Worm (Caenorhabditis elegans) whole organism, L3 larva: Measurements from ENCODE around the gene ttr-39.
A peak's percentile ranks its signal among the peaks of the same experiment; 100 is the strongest.

Experiments
- R02D3.7 ChIP-seq: fragments of 150-350 bp; optimal IDR thresholded peaks from 2 replicates; lab custom pipeline; 2014; ENCODE audit warnings: missing biosample characterization, missing genetic modification characterization
- ama-1 ChIP-seq: fragments of 150-350 bp; optimal IDR thresholded peaks from 2 replicates; lab custom pipeline; 2018
- ceh-82 ChIP-seq: fragments of 150-350 bp; optimal IDR thresholded peaks from 2 replicates; lab custom pipeline; 2014; ENCODE audit warnings: missing biosample characterization, missing genetic modification characterization
- elt-2 ChIP-seq: sonication (generic microtip); optimal IDR thresholded peaks from 2 replicates; lab custom pipeline; 2016; ENCODE audit warnings: missing genetic modification reagents, mild to moderate bottlenecking, missing genetic modification characterization, missing compliant biosample characterization
- lin-15B ChIP-seq: fragments of 150-350 bp; optimal IDR thresholded peaks from 2 replicates; lab custom pipeline; 2014; ENCODE audit warnings: missing biosample characterization, missing genetic modification characterization
- pha-4 ChIP-seq: fragments of 150-350 bp; optimal IDR thresholded peaks from 2 replicates; lab custom pipeline; 2014; ENCODE audit warnings: missing biosample characterization, missing genetic modification reagents, missing genetic modification characterization
- pqm-1 ChIP-seq: fragments of 150-350 bp; optimal IDR thresholded peaks from 2 replicates; lab custom pipeline; 2017; ENCODE audit warnings: missing biosample characterization, missing genetic modification characterization, inconsistent platforms
- snpc-4 ChIP-seq: fragments of 150-350 bp; optimal IDR thresholded peaks from 2 replicates; lab custom pipeline; 2014; ENCODE audit warnings: missing biosample characterization, missing genetic modification characterization
- tbx-2 ChIP-seq: sonication (generic microtip); optimal IDR thresholded peaks from 2 replicates; lab custom pipeline; 2016; ENCODE audit warnings: mild to moderate bottlenecking, missing genetic modification characterization, missing compliant biosample characterization
- unc-39 ChIP-seq: sonication (generic microtip); optimal IDR thresholded peaks from 4 replicates; lab custom pipeline; 2017; ENCODE audit warnings: missing biosample characterization, missing genetic modification characterization
- zag-1 ChIP-seq: fragments of 150-350 bp; optimal IDR thresholded peaks from 2 replicates; lab custom pipeline; 2014; ENCODE audit warnings: missing biosample characterization, missing genetic modification characterization

DNA sequence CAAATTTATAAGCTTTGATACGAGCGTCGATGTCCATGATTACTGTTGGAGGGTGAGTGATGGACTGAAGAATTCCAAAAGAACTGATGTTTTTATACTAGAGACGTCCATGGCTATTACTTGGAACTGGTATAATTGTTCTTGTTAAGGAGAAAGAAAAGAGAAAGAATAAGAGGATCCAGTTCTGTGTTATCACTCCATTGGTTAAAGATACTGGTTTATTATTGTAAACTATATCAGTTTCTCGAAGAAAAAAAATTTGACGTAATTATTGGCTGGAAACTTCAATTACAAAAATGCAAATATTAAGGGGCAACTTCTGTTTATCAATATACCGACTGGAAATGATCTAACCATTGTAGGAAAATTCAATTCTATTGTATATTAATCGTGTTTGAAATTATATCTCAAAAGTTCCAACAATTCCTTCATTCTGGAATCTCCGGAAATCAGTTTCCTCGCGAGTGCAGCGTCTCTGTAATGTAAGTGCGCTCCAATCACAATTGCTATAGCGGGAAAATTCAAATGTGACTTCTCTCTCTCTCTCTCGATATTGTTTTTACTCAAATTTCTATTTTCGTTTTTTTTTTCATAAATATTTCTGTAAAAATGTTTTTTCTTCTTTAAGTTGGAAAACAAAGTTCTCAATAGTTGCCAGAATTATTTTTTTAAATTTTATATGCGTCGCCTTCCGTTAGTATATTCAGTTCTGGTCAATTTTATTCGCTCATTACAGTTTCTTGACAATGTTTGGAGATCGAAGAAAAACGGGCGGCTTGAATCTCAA is 4.1 kb downstream of the ttr-39 start, which contains the start of the genes col-2 and ndc-80:
- TF ChIP-seq ceh-82 (tag; lab: Kevin White, UChicago) (no peak), R02D3.7 (tag; lab: Kevin White, UChicago) (peak; percentile 71), zag-1 (tag; lab: Kevin White, UChicago) (no peak), pqm-1 (tag; lab: Kevin White, UChicago) (peak; percentile 17), lin-15B (peak; percentile 93), ama-1 (lab: Kevin White, UChicago) (no peak), elt-2 (no peak), unc-39 (no peak), pha-4 (tag; lab: Kevin White, UChicago) (no peak), tbx-2 (tag; lab: Kevin White, UChicago) (no peak), snpc-4 (tag; lab: Kevin White, UChicago) (peak; percentile 36)
